Worm (Caenorhabditis elegans): ENCODE data around the gene gldi-6.

DNA sequence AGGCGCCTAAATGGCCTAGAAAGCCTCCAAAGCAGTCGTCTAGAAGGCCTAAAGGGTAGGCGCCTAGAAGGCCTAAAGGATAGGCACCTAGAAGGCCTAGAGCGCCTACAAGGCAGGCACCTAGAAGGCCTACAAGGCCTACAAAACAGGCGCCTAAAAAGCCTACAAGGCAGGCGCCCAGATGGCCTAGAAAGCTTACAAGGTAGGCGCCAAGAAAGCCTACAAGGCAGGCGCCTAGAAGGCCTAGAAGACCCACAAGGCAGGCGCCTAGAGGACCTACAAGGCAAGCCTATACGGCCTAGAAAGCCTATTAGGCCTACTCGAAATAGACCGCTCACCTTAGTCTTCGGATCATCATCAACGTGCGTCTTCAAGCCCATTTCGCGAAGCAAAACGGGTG lies 55.3 kb downstream of the gldi-6 start:
- TF ChIP-seq ama-1 (optimal IDR thresholded peaks at IDR 0.05) (no peak), scrt-1 (GFP tag; IDR thresholded peaks at IDR 0.05) (no peak), B0310.2 (tag; optimal IDR thresholded peaks at IDR 0.05) (no peak), sea-1 (GFP tag; conservative IDR thresholded peaks at IDR 0.05) (no peak), ets-7 (tag; optimal IDR thresholded peaks at IDR 0.05) (no peak), ceh-36 (tag; optimal IDR thresholded peaks at IDR 0.05) (no peak)
